Worm (Caenorhabditis elegans): ENCODE measurements around the gene B0281.4.

DNA sequence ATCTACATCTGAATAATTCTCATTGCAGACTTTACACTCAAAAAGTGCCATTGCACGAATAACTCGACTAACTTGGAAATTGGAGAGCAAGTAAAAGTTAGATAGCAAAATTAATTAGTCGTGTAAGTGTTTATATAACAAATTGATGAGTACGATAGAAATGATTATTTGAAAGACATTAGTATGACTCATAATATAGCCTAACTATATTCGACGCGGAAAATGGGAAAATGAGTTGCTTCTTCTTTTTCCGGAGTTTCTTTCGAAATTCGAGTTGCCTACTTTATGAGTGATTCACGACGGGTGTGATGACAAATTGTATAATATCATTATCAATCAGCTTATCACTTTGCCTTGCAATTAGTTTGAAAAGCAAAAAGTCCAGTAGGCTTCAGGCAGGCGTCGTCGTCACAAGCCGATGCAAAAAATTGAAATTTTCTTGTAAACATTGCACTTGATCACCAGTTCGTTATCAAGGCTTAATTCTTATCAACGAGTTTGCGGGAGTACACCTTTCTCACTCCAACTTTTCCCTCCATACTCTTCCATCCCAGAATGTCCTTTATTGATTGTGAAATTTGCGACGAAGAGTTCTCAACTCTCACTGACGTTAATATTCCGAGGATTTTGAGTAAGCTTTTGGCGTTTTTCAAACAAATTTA is 24.3 kb upstream of the B0281.4 start, which contains the start of the genes ZK1240.6 and ZK1240.2:
- TF ChIP-seq pat-9 (tag; optimal IDR thresholded peaks at IDR 0.05) (no peak), ama-1 (optimal IDR thresholded peaks at IDR 0.05) (no peak), dve-1 (tag; optimal IDR thresholded peaks at IDR 0.05) (no peak)
